Worm (Caenorhabditis elegans) whole organism, L1 larva: ENCODE results near the gene C17F4.2.
A peak's percentile ranks its signal among the peaks of the same experiment; 100 is the strongest.

Experiments
- C16A3.4 ChIP-seq: fragments of 150-350 bp; optimal IDR thresholded peaks from 2 replicates; lab custom pipeline; 2014; ENCODE audit warnings: missing biosample characterization, missing genetic modification characterization
- C34B4.2 ChIP-seq: sonication (generic microtip); optimal IDR thresholded peaks from 2 replicates; lab custom pipeline; 2017; ENCODE audit warnings: mild to moderate bottlenecking, missing genetic modification characterization, missing compliant biosample characterization
- alr-1 ChIP-seq: fragments of 200-800 bp; sonication (Bioruptor generic); optimal IDR thresholded peaks from 2 replicates; lab custom pipeline; 2018; ENCODE audit warnings: borderline replicate concordance, mild to moderate bottlenecking, missing genetic modification characterization, missing compliant biosample characterization
- aly-2 ChIP-seq: fragments of 150-350 bp; optimal IDR thresholded peaks from 2 replicates; lab custom pipeline; 2014; ENCODE audit warnings: missing biosample characterization, missing genetic modification characterization
- blmp-1 ChIP-seq: fragments of 150-350 bp; optimal IDR thresholded peaks from 2 replicates; lab custom pipeline; 2014; ENCODE audit warnings: missing biosample characterization, missing genetic modification characterization
- ceh-82 ChIP-seq, 3 experiments: fragments of 150-350 bp in 1 of 3; sonication (generic microtip) in 2 of 3; optimal IDR thresholded peaks; 2 replicates each; lab custom pipeline; 2014 to 2017; ENCODE audit warnings: missing biosample characterization in 3 of 3, missing genetic modification characterization in 3 of 3
- ceh-90 ChIP-seq: sonication (generic microtip); optimal IDR thresholded peaks from 2 replicates; lab custom pipeline; 2016; ENCODE audit warnings: missing genetic modification characterization, missing compliant biosample characterization
- dsc-1 ChIP-seq: sonication (generic microtip); optimal IDR thresholded peaks from 2 replicates; lab custom pipeline; 2016; ENCODE audit warnings: mild to moderate bottlenecking, missing genetic modification characterization, missing compliant biosample characterization
- elt-2 ChIP-seq: sonication (generic microtip); optimal IDR thresholded peaks from 2 replicates; lab custom pipeline; 2016; ENCODE audit warnings: missing genetic modification characterization, mild to moderate bottlenecking, inconsistent platforms, missing compliant biosample characterization, missing genetic modification reagents
- ets-5 ChIP-seq: fragments of 200-800 bp; sonication (Bioruptor generic); IDR thresholded peaks from 2 replicates; pipeline ENCODE4 v1.3.6; 2022; ENCODE audit warnings: missing genetic modification characterization, missing compliant biosample characterization
- fkh-8 ChIP-seq: sonication (generic microtip); optimal IDR thresholded peaks from 2 replicates; lab custom pipeline; 2016; ENCODE audit warnings: mild to moderate bottlenecking, missing genetic modification characterization, missing compliant biosample characterization
- fos-1 ChIP-seq: fragments of 150-350 bp; optimal IDR thresholded peaks from 2 replicates; lab custom pipeline; 2014; ENCODE audit warnings: missing biosample characterization, missing genetic modification characterization
- hlh-17 ChIP-seq: fragments of 200-800 bp; sonication (Bioruptor generic); optimal IDR thresholded peaks from 2 replicates; lab custom pipeline; 2018; ENCODE audit warnings: missing genetic modification characterization, mild to moderate bottlenecking, missing compliant biosample characterization, moderate library complexity, borderline replicate concordance
- isw-1 ChIP-seq: fragments of 200-800 bp; sonication (Bioruptor generic); IDR thresholded peaks from 2 replicates; pipeline ENCODE4 v1.3.6; 2022; ENCODE audit warnings: missing genetic modification characterization, missing compliant biosample characterization
- jun-1 ChIP-seq: fragments of 150-350 bp; optimal IDR thresholded peaks from 2 replicates; lab custom pipeline; 2014; ENCODE audit warnings: missing biosample characterization, missing genetic modification reagents, missing genetic modification characterization
- lin-13 ChIP-seq: fragments of 150-350 bp; optimal IDR thresholded peaks from 2 replicates; lab custom pipeline; 2014; ENCODE audit warnings: missing biosample characterization, missing genetic modification reagents, missing genetic modification characterization
- lin-15B ChIP-seq: fragments of 150-350 bp; sonication (generic microtip); optimal IDR thresholded peaks from 3 replicates; lab custom pipeline; 2014; ENCODE audit warnings: missing biosample characterization, missing genetic modification characterization
- lin-35 ChIP-seq, 2 experiments: fragments of 150-350 bp; optimal IDR thresholded peaks; 2 replicates each; lab custom pipeline; 2014; ENCODE audit warnings: missing biosample characterization in 2 of 2, missing genetic modification characterization in 2 of 2, missing genetic modification reagents in 2 of 2
- lir-3 ChIP-seq: sonication (generic microtip); optimal IDR thresholded peaks from 2 replicates; lab custom pipeline; 2016; ENCODE audit warnings: mild to moderate bottlenecking, missing genetic modification characterization, moderate library complexity, missing compliant biosample characterization; ENCODE audit not compliant: poor library complexity
- lsy-2 ChIP-seq, 2 experiments: fragments of 150-350 bp; optimal IDR thresholded peaks; 2 replicates each; lab custom pipeline; 2014; ENCODE audit warnings: missing biosample characterization in 2 of 2, missing genetic modification characterization in 2 of 2
- mab-9 ChIP-seq: fragments of 200-800 bp; sonication (Bioruptor generic); IDR thresholded peaks from 2 replicates; pipeline ENCODE4 v1.3.6; 2022; ENCODE audit warnings: missing genetic modification reagents, missing genetic modification characterization, missing compliant biosample characterization
- mef-2 ChIP-seq: fragments of 150-350 bp; optimal IDR thresholded peaks from 2 replicates; lab custom pipeline; 2014; ENCODE audit warnings: missing biosample characterization, missing genetic modification characterization
- nhr-11 ChIP-seq: fragments of 150-350 bp; optimal IDR thresholded peaks from 2 replicates; lab custom pipeline; 2014; ENCODE audit warnings: missing biosample characterization, missing genetic modification characterization
- nhr-12 ChIP-seq: sonication (generic microtip); optimal IDR thresholded peaks from 2 replicates; lab custom pipeline; 2017; ENCODE audit warnings: missing biosample characterization, missing genetic modification characterization
- nhr-19 ChIP-seq: fragments of 200-800 bp; sonication (Bioruptor generic); conservative IDR thresholded peaks from 2 replicates; pipeline ENCODE4 v1.3.6; 2022; ENCODE audit warnings: missing genetic modification characterization, missing compliant biosample characterization
- nhr-71 ChIP-seq: sonication (generic microtip); optimal IDR thresholded peaks from 2 replicates; lab custom pipeline; 2016; ENCODE audit warnings: mild to moderate bottlenecking, missing genetic modification characterization, moderate library complexity, missing compliant biosample characterization
- nhr-77 ChIP-seq: fragments of 150-350 bp; optimal IDR thresholded peaks from 2 replicates; lab custom pipeline; 2014; ENCODE audit warnings: missing biosample characterization, missing genetic modification characterization
- nhr-90 ChIP-seq: sonication (generic microtip); optimal IDR thresholded peaks from 2 replicates; lab custom pipeline; 2016; ENCODE audit warnings: mild to moderate bottlenecking, missing genetic modification characterization, missing compliant biosample characterization; ENCODE audit not compliant: poor library complexity
- pag-3 ChIP-seq: sonication (generic microtip); optimal IDR thresholded peaks from 2 replicates; lab custom pipeline; 2017; ENCODE audit warnings: missing genetic modification characterization, mild to moderate bottlenecking, missing compliant biosample characterization, antibody characterized with exemption, borderline replicate concordance; ENCODE audit not compliant: insufficient read depth
- pqm-1 ChIP-seq: sonication (generic microtip); optimal IDR thresholded peaks from 3 replicates; lab custom pipeline; 2017; ENCODE audit warnings: missing biosample characterization, missing genetic modification characterization
- rnt-1 ChIP-seq: sonication (generic microtip); optimal IDR thresholded peaks from 2 replicates; lab custom pipeline; 2016; ENCODE audit warnings: mild to moderate bottlenecking, missing genetic modification characterization, moderate library complexity, missing compliant biosample characterization
- skn-1 ChIP-seq: fragments of 150-350 bp; optimal IDR thresholded peaks from 2 replicates; lab custom pipeline; 2014; ENCODE audit warnings: missing biosample characterization, missing genetic modification characterization
- snpc-4 ChIP-seq: fragments of 150-350 bp; optimal IDR thresholded peaks from 2 replicates; lab custom pipeline; 2014; ENCODE audit warnings: missing biosample characterization, missing genetic modification characterization
- sptf-1 ChIP-seq: fragments of 150-350 bp; optimal IDR thresholded peaks from 2 replicates; lab custom pipeline; 2014; ENCODE audit warnings: missing biosample characterization, missing genetic modification characterization
- swsn-7 ChIP-seq: sonication (generic microtip); optimal IDR thresholded peaks from 2 replicates; lab custom pipeline; 2016; ENCODE audit warnings: missing genetic modification characterization, missing compliant biosample characterization
- tlp-1 ChIP-seq: fragments of 150-350 bp; optimal IDR thresholded peaks from 2 replicates; lab custom pipeline; 2014; ENCODE audit warnings: missing biosample characterization, missing genetic modification characterization
- unc-130 ChIP-seq: fragments of 150-350 bp; optimal IDR thresholded peaks from 2 replicates; lab custom pipeline; 2017; ENCODE audit warnings: missing biosample characterization, missing genetic modification characterization, inconsistent platforms
- unc-98 ChIP-seq: fragments of 200-800 bp; sonication (Bioruptor generic); IDR thresholded peaks from 2 replicates; pipeline ENCODE4 v1.3.6; 2022; ENCODE audit warnings: missing genetic modification characterization, missing compliant biosample characterization
- vab-15 ChIP-seq: sonication (generic microtip); optimal IDR thresholded peaks from 2 replicates; lab custom pipeline; 2017; ENCODE audit warnings: missing genotype, mild to moderate bottlenecking, missing genetic modification characterization, missing compliant biosample characterization
- xbp-1 ChIP-seq: sonication (generic microtip); optimal IDR thresholded peaks from 2 replicates; lab custom pipeline; 2016; ENCODE audit warnings: missing genetic modification characterization, missing compliant biosample characterization
- zag-1 ChIP-seq: fragments of 150-350 bp; optimal IDR thresholded peaks from 2 replicates; lab custom pipeline; 2014; ENCODE audit warnings: missing biosample characterization, missing genetic modification characterization
- zip-4 ChIP-seq: fragments of 200-800 bp; sonication (Bioruptor generic); optimal IDR thresholded peaks from 2 replicates; lab custom pipeline; 2018; ENCODE audit warnings: mild to moderate bottlenecking, missing genetic modification characterization, moderate library complexity, missing compliant biosample characterization
- ztf-4 ChIP-seq: fragments of 150-350 bp; optimal IDR thresholded peaks from 2 replicates; lab custom pipeline; 2014; ENCODE audit warnings: missing biosample characterization, missing genetic modification characterization

Gene C17F4.2

ce11 chrII:3245836-3246235 is 2.6 kb upstream of the C17F4.2 start, which contains the start of gene C17F4.7:
TSS of gene C17F4.7 (minus strand) at chrII:3246015.
- TF ChIP-seq jun-1 (tag; lab: Kevin White, UChicago), result peak; percentile 38
- TF ChIP-seq nhr-90, result peak; percentile 37
- TF ChIP-seq fos-1, result no peak
- peak; percentile 69 for TF ChIP-seq tlp-1 (tag; lab: Kevin White, UChicago)
- TF ChIP-seq lin-35 (GFP tag; optimal IDR thresholded peaks at IDR 0.05; lab: Kevin White, UChicago), result peak in 1 of 2 experiments; percentile 34
- no peak for TF ChIP-seq blmp-1
- TF ChIP-seq elt-2 (tag; lab: Kevin White, UChicago), result peak; percentile 98
- peak; percentile 62 for TF ChIP-seq pqm-1 (tag; lab: Kevin White, UChicago)

DNA sequence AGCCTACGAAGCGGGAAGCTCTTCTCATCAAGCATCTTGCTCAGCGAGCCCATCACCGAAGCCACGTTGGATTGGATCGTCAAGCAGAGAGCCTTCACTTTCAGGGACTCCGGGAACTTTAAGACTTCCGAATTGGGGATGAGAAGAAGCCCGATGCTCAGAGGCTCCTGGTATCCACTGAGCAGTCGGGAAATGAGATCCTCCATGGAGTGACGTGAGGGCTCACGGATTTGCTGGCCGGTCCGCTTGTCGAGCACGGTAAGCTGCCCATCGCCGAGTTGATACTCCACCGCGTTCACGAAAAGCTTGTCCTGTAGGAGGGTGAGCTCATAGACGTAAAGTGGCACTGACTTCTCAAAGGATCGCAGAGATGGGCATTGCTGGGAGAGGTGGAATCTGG is 912 bp upstream of the C17F4.2 start:
- TF ChIP-seq vab-15 (tag; lab: Kevin White, UChicago) (no peak), pag-3 (tag; lab: Kevin White, UChicago) (no peak), fkh-8 (no peak), ceh-90 (no peak), snpc-4 (tag; lab: Kevin White, UChicago) (no peak), hlh-17 (no peak), jun-1 (tag; lab: Kevin White, UChicago) (no peak), lin-13 (GFP tag; lab: Kevin White, UChicago) (no peak), nhr-77 (no peak), C34B4.2 (no peak), ets-5 (GFP tag; lab: Robert Waterston, UW) (no peak), nhr-71 (tag; lab: Kevin White, UChicago) (no peak), skn-1 (tag; lab: Kevin White, UChicago) (no peak), ztf-4 (tag; lab: Kevin White, UChicago) (no peak), nhr-11 (tag; lab: Kevin White, UChicago) (no peak), lir-3 (no peak), lsy-2 (tag; optimal IDR thresholded peaks at IDR 0.05; lab: Kevin White, UChicago) (no peak), swsn-7 (tag; lab: Kevin White, UChicago) (no peak)
- TF ChIP-seq, all 84 proteins: peak for 0

- no peak for TF ChIP-seq ceh-82 (tag; optimal IDR thresholded peaks at IDR 0.05; lab: Kevin White, UChicago)
- TF ChIP-seq nhr-12 (tag; lab: Kevin White, UChicago), result no peak
- TF ChIP-seq unc-130 (tag; lab: Kevin White, UChicago), result no peak
- TF ChIP-seq dsc-1, result no peak
Measured at ce11 chrII:3249406-3249805, 938 bp downstream of the C17F4.2 start, which contains the start of gene clec-124. TSS of gene clec-124 (plus strand) at chrII:3249706.

DNA sequence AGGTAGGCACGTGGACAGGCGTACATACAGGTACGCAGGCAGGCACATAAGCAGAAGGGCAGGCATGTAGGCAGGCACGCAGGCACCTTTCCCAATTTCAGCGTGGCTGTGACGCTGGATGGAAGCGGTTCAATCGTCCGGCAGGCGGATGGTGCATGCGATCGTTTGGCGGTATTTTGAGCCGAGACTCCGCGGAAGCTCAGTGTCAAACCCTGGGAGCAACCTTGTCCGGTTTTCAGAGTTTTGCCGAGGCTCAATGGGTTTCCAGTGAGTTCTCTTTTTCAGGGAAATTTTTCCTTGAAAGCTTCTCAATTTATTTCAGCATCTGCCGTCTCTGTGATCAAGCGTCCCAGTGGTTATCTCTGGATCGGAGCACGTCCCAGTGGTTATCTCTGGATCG is 1.7 kb downstream of the C17F4.2 start:
- no peak for TF ChIP-seq rnt-1 (tag; lab: Kevin White, UChicago)
- no peak for TF ChIP-seq fkh-8
- TF ChIP-seq fos-1, result no peak
- no peak for TF ChIP-seq isw-1
- no peak for TF ChIP-seq mef-2 (tag; lab: Kevin White, UChicago)
- TF ChIP-seq lin-15B (tag; lab: Kevin White, UChicago), result no peak
- no peak for TF ChIP-seq unc-98 (GFP tag; lab: Robert Waterston, UW)
- no peak for TF ChIP-seq alr-1
- TF ChIP-seq ceh-82 (tag; optimal IDR thresholded peaks at IDR 0.05; lab: Kevin White, UChicago), result no peak
- TF ChIP-seq, all 84 proteins: peak for 0

DNA sequence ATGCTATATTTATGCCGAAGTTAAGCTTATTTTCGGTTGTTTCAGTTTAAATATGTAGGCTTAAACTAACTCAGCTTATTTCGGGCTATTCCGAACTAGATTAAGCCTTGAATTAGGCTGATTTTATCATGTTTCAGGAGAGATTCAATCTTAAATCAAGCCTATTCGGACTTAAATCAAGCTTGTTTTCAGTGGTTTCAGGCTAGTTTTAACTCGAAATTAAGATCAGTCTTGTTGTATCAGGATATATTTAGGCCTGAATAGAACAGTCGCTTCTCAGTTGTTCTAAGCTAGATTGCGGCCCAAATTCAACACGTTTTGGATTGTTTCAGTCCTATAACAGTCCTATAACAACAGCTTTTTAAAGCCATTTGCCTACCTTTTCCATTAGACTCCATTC is 3.3 kb downstream of the C17F4.2 start:
- TF ChIP-seq sptf-1 (tag; lab: Kevin White, UChicago) (no peak), nhr-19 (GFP tag; lab: Robert Waterston, UW) (no peak), aly-2 (no peak), zag-1 (no peak), xbp-1 (tag; lab: Kevin White, UChicago) (no peak), hlh-17 (no peak), mab-9 (GFP tag; lab: Robert Waterston, UW) (no peak), zip-4 (GFP tag; lab: Kevin White, UChicago) (no peak), C16A3.4 (tag; lab: Kevin White, UChicago) (no peak)
